Fruit fly (Drosophila melanogaster) whole organism, embryonic: Measurements from ENCODE around the gene CG15414.

ENCODE experiments used
- Bdp1 ChIP-seq: fragments of 200-800 bp; sonication (Bioruptor generic); optimal IDR thresholded peaks from 3 replicates; lab custom pipeline; 2016; ENCODE audit warnings: missing biosample characterization, missing genetic modification characterization
- Blimp-1 ChIP-seq: fragments of 200-800 bp; sonication (Bioruptor generic); optimal IDR thresholded peaks from 3 replicates; lab custom pipeline; 2018; ENCODE audit warnings: missing biosample characterization, missing genetic modification characterization, mild to moderate bottlenecking, moderate library complexity, missing genetic modification reagents
- CG10321 ChIP-seq: fragments of 200-800 bp; sonication (Bioruptor generic); IDR thresholded peaks from 2 replicates; pipeline ENCODE4 v1.3.6; 2022; ENCODE audit warnings: missing biosample characterization, missing genetic modification characterization
- CG10366 ChIP-seq: fragments of 200-800 bp; sonication (Bioruptor generic); IDR thresholded peaks from 2 replicates; pipeline ENCODE4 v1.3.6; 2022; ENCODE audit warnings: missing biosample characterization, missing genetic modification characterization
- CG10462 ChIP-seq: fragments of 200-800 bp; sonication (Bioruptor generic); optimal IDR thresholded peaks from 2 replicates; lab custom pipeline; 2016; ENCODE audit warnings: missing biosample characterization, missing genetic modification characterization
- CG11093 ChIP-seq: fragments of 200-800 bp; sonication (Bioruptor generic); IDR thresholded peaks from 3 replicates; pipeline ENCODE4 v1.3.6; 2022; ENCODE audit warnings: missing biosample characterization, missing genetic modification characterization
- CG11504 ChIP-seq: fragments of 200-800 bp; sonication (Bioruptor generic); optimal IDR thresholded peaks from 3 replicates; lab custom pipeline; 2019; ENCODE audit warnings: missing biosample characterization, mild to moderate bottlenecking, missing genetic modification characterization, moderate library complexity
- CG11560 ChIP-seq: fragments of 200-800 bp; sonication (Bioruptor generic); IDR thresholded peaks from 3 replicates; pipeline ENCODE4 v1.3.6; 2022; ENCODE audit warnings: missing biosample characterization, missing genetic modification characterization
- CG11696 ChIP-seq: fragments of 200-800 bp; sonication (Bioruptor generic); IDR thresholded peaks from 2 replicates; pipeline ENCODE4 v1.3.6; 2022; ENCODE audit warnings: missing biosample characterization, missing genetic modification characterization
- CG12155 ChIP-seq: fragments of 200-800 bp; sonication (Bioruptor generic); optimal IDR thresholded peaks from 3 replicates; lab custom pipeline; 2016; ENCODE audit warnings: missing biosample characterization, missing genetic modification characterization
- CG12769 ChIP-seq: fragments of 200-800 bp; sonication (Bioruptor generic); optimal IDR thresholded peaks from 2 replicates; lab custom pipeline; 2019; ENCODE audit warnings: missing biosample characterization, mild to moderate bottlenecking, missing genetic modification characterization, moderate library complexity
- CG13296 ChIP-seq: fragments of 200-800 bp; sonication (Bioruptor generic); optimal IDR thresholded peaks from 3 replicates; lab custom pipeline; 2018; ENCODE audit warnings: missing biosample characterization, mild to moderate bottlenecking, missing genetic modification characterization
- CG2129 ChIP-seq: fragments of 200-800 bp; sonication (Bioruptor generic); IDR thresholded peaks from 2 replicates; pipeline ENCODE4 v1.3.6; 2022; ENCODE audit warnings: missing biosample characterization, missing genetic modification characterization; ENCODE audit not compliant: partially characterized antibody
- CG34376 ChIP-seq: fragments of 200-800 bp; sonication (Bioruptor generic); optimal IDR thresholded peaks from 2 replicates; lab custom pipeline; 2018; ENCODE audit warnings: missing biosample characterization, mild to moderate bottlenecking, missing genetic modification characterization
- CG4854 ChIP-seq: fragments of 200-800 bp; sonication (Bioruptor generic); optimal IDR thresholded peaks from 2 replicates; lab custom pipeline; 2016; ENCODE audit warnings: missing biosample characterization, missing genetic modification characterization, inconsistent platforms
- CG5180 ChIP-seq: fragments of 200-800 bp; sonication (Bioruptor generic); optimal IDR thresholded peaks from 3 replicates; lab custom pipeline; 2017; ENCODE audit warnings: missing biosample characterization, missing genetic modification characterization, mild to moderate bottlenecking, moderate library complexity, missing genetic modification reagents
- CG6683 ChIP-seq: fragments of 200-800 bp; sonication (Bioruptor generic); optimal IDR thresholded peaks from 2 replicates; lab custom pipeline; 2017; ENCODE audit warnings: missing biosample characterization, mild to moderate bottlenecking, missing genetic modification characterization, missing genetic modification reagents
- CG7372 ChIP-seq: fragments of 200-800 bp; sonication (Bioruptor generic); IDR thresholded peaks from 2 replicates; pipeline ENCODE4 v1.3.6; 2022; ENCODE audit warnings: missing biosample characterization, missing genetic modification characterization
- CG9817 ChIP-seq: fragments of 200-800 bp; sonication (Bioruptor generic); optimal IDR thresholded peaks from 2 replicates; lab custom pipeline; 2018; ENCODE audit warnings: missing biosample characterization, mild to moderate bottlenecking, missing genetic modification characterization, moderate library complexity
- Chrac-16 ChIP-seq: fragments of 200-800 bp; sonication (Bioruptor generic); optimal IDR thresholded peaks from 3 replicates; lab custom pipeline; 2016; ENCODE audit warnings: missing biosample characterization, missing genetic modification characterization
- Ets65A ChIP-seq: fragments of 200-800 bp; sonication (Bioruptor generic); peaks from one replicate; lab custom pipeline; 2016; ENCODE audit warnings: missing biosample characterization, missing genetic modification characterization
- H15 ChIP-seq: fragments of 200-800 bp; sonication (Bioruptor generic); IDR thresholded peaks from 3 replicates; pipeline ENCODE4 v1.3.6; 2022; ENCODE audit warnings: missing biosample characterization, missing genetic modification characterization
- HHEX ChIP-seq: fragments of 200-800 bp; sonication (Bioruptor generic); optimal IDR thresholded peaks from 3 replicates; lab custom pipeline; 2017; ENCODE audit warnings: missing biosample characterization, mild to moderate bottlenecking, missing genetic modification characterization, missing genetic modification reagents
- Hr51 ChIP-seq, 2 experiments: fragments of 200-800 bp; sonication (Bioruptor generic); optimal IDR thresholded peaks; 2 replicates in 1 of 2; 3 replicates in 1 of 2; lab custom pipeline; 2016 to 2018; ENCODE audit warnings: missing biosample characterization in 2 of 2, missing genetic modification characterization in 2 of 2, mild to moderate bottlenecking in 1 of 2, moderate library complexity in 1 of 2
- Med ChIP-seq: fragments of 200-800 bp; sonication (Bioruptor generic); peaks from one replicate; lab custom pipeline; 2016; ENCODE audit warnings: missing biosample characterization, missing genetic modification characterization, mild to moderate bottlenecking, inconsistent platforms, moderate library complexity
- Oaz ChIP-seq: fragments of 200-800 bp; sonication (Bioruptor generic); IDR thresholded peaks from 2 replicates; pipeline ENCODE4 v1.3.6; 2022; ENCODE audit warnings: missing biosample characterization, missing genetic modification characterization
- Opbp ChIP-seq: fragments of 200-800 bp; sonication (Bioruptor generic); IDR thresholded peaks from 3 replicates; pipeline ENCODE4 v1.3.6; 2022; ENCODE audit warnings: missing biosample characterization, missing genetic modification characterization; ENCODE audit not compliant: partially characterized antibody
- Ptx1 ChIP-seq: fragments of 200-800 bp; sonication (Bioruptor generic); IDR thresholded peaks from 2 replicates; pipeline ENCODE4 v1.3.6; 2022; ENCODE audit warnings: missing biosample characterization, missing genetic modification characterization
- Ravus ChIP-seq: fragments of 200-800 bp; sonication (Bioruptor generic); IDR thresholded peaks from 2 replicates; pipeline ENCODE4 v1.3.6; 2022; ENCODE audit warnings: missing biosample characterization, missing genetic modification characterization
- btn ChIP-seq: fragments of 200-800 bp; sonication (Bioruptor generic); optimal IDR thresholded peaks from 2 replicates; lab custom pipeline; 2016; ENCODE audit warnings: missing biosample characterization, missing genetic modification characterization
- cad ChIP-seq: fragments of >200 bp; optimal IDR thresholded peaks from 2 replicates; lab custom pipeline; 2017; ENCODE audit warnings: missing biosample characterization, missing genetic modification characterization
- dmrt99B ChIP-seq: fragments of 200-800 bp; sonication (Bioruptor generic); optimal IDR thresholded peaks from 2 replicates; lab custom pipeline; 2018; ENCODE audit warnings: missing biosample characterization, mild to moderate bottlenecking, missing genetic modification characterization, moderate library complexity
- fd3F ChIP-seq: fragments of 200-800 bp; sonication (Bioruptor generic); optimal IDR thresholded peaks from 2 replicates; lab custom pipeline; 2018; ENCODE audit warnings: missing biosample characterization, mild to moderate bottlenecking, missing genetic modification characterization, moderate library complexity
- ftz-f1 ChIP-seq: fragments of 200-800 bp; sonication (Bioruptor generic); optimal IDR thresholded peaks from 2 replicates; lab custom pipeline; 2016; ENCODE audit warnings: missing biosample characterization, missing genetic modification characterization
- gem ChIP-seq: fragments of 200-800 bp; sonication (Bioruptor generic); optimal IDR thresholded peaks from 2 replicates; lab custom pipeline; 2019; ENCODE audit warnings: missing biosample characterization, mild to moderate bottlenecking, missing genetic modification characterization, moderate library complexity
- gsb ChIP-seq: fragments of 200-800 bp; sonication (Bioruptor generic); IDR thresholded peaks from 2 replicates; pipeline ENCODE4 v1.3.6; 2022; ENCODE audit warnings: missing biosample characterization, missing genetic modification characterization
- kni ChIP-seq: fragments of 200-800 bp; sonication (Bioruptor generic); optimal IDR thresholded peaks from 3 replicates; lab custom pipeline; 2017; ENCODE audit warnings: mild to moderate bottlenecking, missing biosample characterization, missing genetic modification reagents, missing genetic modification characterization
- nerfin-1 ChIP-seq: fragments of 200-800 bp; sonication (Bioruptor generic); optimal IDR thresholded peaks from 3 replicates; lab custom pipeline; 2019; ENCODE audit warnings: missing biosample characterization, mild to moderate bottlenecking, missing genetic modification characterization, moderate library complexity
- odd ChIP-seq: fragments of 200-800 bp; sonication (Bioruptor generic); optimal IDR thresholded peaks from 2 replicates; lab custom pipeline; 2017; ENCODE audit warnings: missing biosample characterization, mild to moderate bottlenecking, missing genetic modification characterization
- pan ChIP-seq, 4 experiments: fragments of >200 bp in 3 of 4; fragments of 200-800 bp in 1 of 4; sonication (Bioruptor generic) in 1 of 4; optimal IDR thresholded peaks in 3 of 4; IDR thresholded peaks in 1 of 4; 2 replicates each; pipeline versions ENCODE4 v1.3.6 to Lab custom; 2017 to 2022; ENCODE audit warnings: missing biosample characterization in 2 of 4, missing genetic modification characterization in 2 of 4, mixed read lengths in 1 of 4
- ro ChIP-seq: fragments of 200-800 bp; sonication (Bioruptor generic); IDR thresholded peaks from 2 replicates; pipeline ENCODE4 v1.3.6; 2022; ENCODE audit warnings: missing biosample characterization, missing genetic modification characterization
- sd ChIP-seq: fragments of 200-800 bp; sonication (Bioruptor generic); optimal IDR thresholded peaks from 3 replicates; lab custom pipeline; 2018; ENCODE audit warnings: missing biosample characterization, mild to moderate bottlenecking, missing genetic modification characterization, moderate library complexity
- sens ChIP-seq: fragments of 200-800 bp; sonication (Bioruptor generic); peaks from one replicate; lab custom pipeline; 2016; ENCODE audit warnings: missing biosample characterization, missing genetic modification characterization
- sim ChIP-seq: fragments of 200-800 bp; sonication (Bioruptor generic); IDR thresholded peaks from 2 replicates; pipeline ENCODE4 v1.3.6; 2022; ENCODE audit warnings: missing biosample characterization, missing genetic modification characterization
- vfl ChIP-seq: fragments of 200-800 bp; sonication (Bioruptor generic); optimal IDR thresholded peaks from 2 replicates; lab custom pipeline; 2016; ENCODE audit warnings: missing biosample characterization, missing genetic modification characterization

CG15414 gene

dm6 chr2L:3444789-3445188 lies 46.1 kb downstream of the CG15414 start (continued):
- TF ChIP-seq Ravus (GFP tag; lab: Robert Waterston, UW) (no peak), odd (no peak), CG2129 (GFP tag; lab: Robert Waterston, UW) (no peak), dmrt99B (no peak), Opbp (no peak), Oaz (GFP tag; lab: Robert Waterston, UW) (0 out of 2 replicates have a peak, but pooled peaks have one; percentile 8), Bdp1 (GFP tag; lab: Kevin White, UChicago) (no peak)

- TF ChIP-seq CG11504 (tag; lab: Kevin White, UChicago) (no peak), CG10321 (GFP tag; lab: Robert Waterston, UW) (0 out of 2 replicates have a peak, but pooled peaks have one; percentile 9), Blimp-1 (peak; percentile 1), pan (optimal IDR thresholded peaks at IDR 0.05; lab: Kevin White, UChicago) (no peak), pan (GFP tag; optimal IDR thresholded peaks at IDR 0.05 in 1 of 2, IDR thresholded peaks at IDR 0.05 in 1 of 2) (peak in 1 of 2 experiments; percentile 42), Ets65A (GFP tag; lab: Kevin White, UChicago) (peak; percentile 23), Med (peak; percentile 46), CG4854 (GFP tag; lab: Kevin White, UChicago) (no peak)
Measured at dm6 chr2L:3441673-3442072, 49.2 kb downstream of the CG15414 start.

DNA sequence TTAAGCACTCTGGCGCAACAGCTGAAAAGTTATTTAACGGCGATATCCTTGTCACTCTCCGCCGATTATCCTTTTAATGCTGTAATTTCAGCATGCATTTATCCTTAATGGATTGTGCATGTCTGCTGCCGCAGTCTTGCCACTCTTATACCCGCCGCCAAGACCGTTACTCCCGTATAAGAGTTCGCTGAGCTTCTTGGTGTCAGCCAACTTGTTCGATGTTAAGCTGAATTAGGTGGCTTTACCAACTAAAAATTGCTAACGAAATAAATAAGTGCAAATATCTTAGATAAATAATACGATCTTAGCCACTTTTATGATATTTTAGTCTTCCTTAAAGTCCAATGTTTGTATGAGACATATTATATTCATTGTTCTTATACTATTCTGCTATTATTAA lies 49.7 kb downstream of the CG15414 start:
- TF ChIP-seq Ptx1 (GFP tag; lab: Robert Waterston, UW) (no peak), CG5180 (peak; percentile 95), sens (GFP tag; lab: Kevin White, UChicago) (peak; percentile 51), Ets65A (GFP tag; lab: Kevin White, UChicago) (peak; percentile 1), CG12769 (tag; lab: Kevin White, UChicago) (no peak), CG34376 (GFP tag; lab: Kevin White, UChicago) (no peak), Chrac-16 (GFP tag; lab: Kevin White, UChicago) (no peak)

DNA sequence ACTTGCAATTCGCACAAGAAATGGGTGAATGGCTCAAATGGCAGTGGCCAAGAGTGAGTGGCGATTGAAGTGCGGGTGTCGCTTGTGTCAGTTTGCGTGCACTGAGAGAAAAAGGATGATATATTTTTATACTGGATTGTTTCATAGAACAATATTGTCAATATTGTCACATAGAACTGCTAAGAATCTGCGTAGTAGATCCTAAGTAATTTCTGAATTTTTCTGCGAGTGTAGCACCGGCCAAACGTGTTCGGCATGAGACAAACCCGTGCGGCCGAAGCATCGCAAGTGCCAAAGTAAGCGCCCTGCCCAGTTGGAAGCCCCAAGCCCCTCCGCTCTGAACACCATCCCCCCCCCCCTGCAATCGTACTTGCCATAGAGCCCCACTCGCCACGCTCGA lies 50.5 kb downstream of the CG15414 start:
- TF ChIP-seq CG10462 (GFP tag; lab: Kevin White, UChicago) (no peak), gem (peak; percentile 82), vfl (GFP tag; lab: Kevin White, UChicago) (no peak), CG11560 (peak; percentile 58; the same call in 2 of the 3 replicates), H15 (GFP tag; lab: Robert Waterston, UW) (peak; percentile 77), CG11093 (GFP tag; lab: Robert Waterston, UW) (peak; percentile 76; the same call in 2 of the 3 replicates), ftz-f1 (GFP tag; lab: Kevin White, UChicago) (no peak), CG12155 (peak; percentile 13), CG6683 (GFP tag; lab: Kevin White, UChicago) (peak; percentile 28), HHEX (GFP tag; lab: Kevin White, UChicago) (peak; percentile 76), CG13296 (peak; percentile 7), ro (GFP tag; lab: Robert Waterston, UW) (0 out of 2 replicates have a peak, but pooled peaks have one; percentile 30), sim (GFP tag; lab: Robert Waterston, UW) (0 out of 2 replicates have a peak, but pooled peaks have one; percentile 50), kni (GFP tag; lab: Kevin White, UChicago) (no peak), sd (tag; lab: Kevin White, UChicago) (no peak), CG11696 (GFP tag; lab: Robert Waterston, UW) (peak; percentile 48; the same call in 1 of the 2 replicates), CG7372 (GFP tag; lab: Robert Waterston, UW) (peak; percentile 70), cad (GFP tag; lab: Kevin White, UChicago) (no peak), fd3F (no peak), btn (GFP tag; lab: Kevin White, UChicago) (no peak), nerfin-1 (tag; lab: Kevin White, UChicago) (peak; percentile 47), CG10366 (GFP tag; lab: Robert Waterston, UW) (peak; percentile 67), CG9817 (tag; lab: Kevin White, UChicago) (no peak), CG34376 (GFP tag; lab: Kevin White, UChicago) (no peak), Hr51 (GFP tag; optimal IDR thresholded peaks at IDR 0.05; lab: Kevin White, UChicago) (peak; percentile 40 to 80), gsb (GFP tag; lab: Robert Waterston, UW) (peak; percentile 34; the same call in 1 of the 2 replicates)
